Worm (Caenorhabditis elegans) whole organism, L3 larva: ENCODE data around the gene gpr-1.

Experiments used
- R02D3.7 ChIP-seq: fragments of 150-350 bp; optimal IDR thresholded peaks from 2 replicates; lab custom pipeline; 2014; ENCODE audit warnings: missing biosample characterization, missing genetic modification characterization
- ZK546.5 ChIP-seq: sonication (generic microtip); optimal IDR thresholded peaks from 2 replicates; lab custom pipeline; 2017; ENCODE audit warnings: missing biosample characterization, missing genetic modification characterization
- aly-2 ChIP-seq: fragments of 150-350 bp; optimal IDR thresholded peaks from 2 replicates; lab custom pipeline; 2014; ENCODE audit warnings: missing biosample characterization, missing genetic modification characterization
- ama-1 ChIP-seq: fragments of 150-350 bp; optimal IDR thresholded peaks from 2 replicates; lab custom pipeline; 2018
- ceh-16 ChIP-seq: sonication (generic microtip); optimal IDR thresholded peaks from 2 replicates; lab custom pipeline; 2017; ENCODE audit warnings: missing biosample characterization, missing genetic modification characterization
- ceh-28 ChIP-seq: fragments of 150-350 bp; optimal IDR thresholded peaks from 2 replicates; lab custom pipeline; 2014; ENCODE audit warnings: missing biosample characterization, missing genetic modification reagents, missing genetic modification characterization
- ceh-9 ChIP-seq: sonication (generic microtip); optimal IDR thresholded peaks from 2 replicates; lab custom pipeline; 2018; ENCODE audit warnings: missing biosample characterization, missing genetic modification characterization
- daf-12 ChIP-seq: fragments of 150-350 bp; optimal IDR thresholded peaks from 2 replicates; lab custom pipeline; 2014; ENCODE audit warnings: missing biosample characterization, missing genetic modification reagents, missing genetic modification characterization
- egl-27 ChIP-seq: sonication (generic microtip); optimal IDR thresholded peaks from 4 replicates; lab custom pipeline; 2017; ENCODE audit warnings: missing biosample characterization, missing genetic modification reagents, missing genetic modification characterization
- egl-5 ChIP-seq: fragments of 150-350 bp; optimal IDR thresholded peaks from 2 replicates; lab custom pipeline; 2017; ENCODE audit warnings: missing biosample characterization, missing genetic modification reagents, missing genetic modification characterization, inconsistent platforms
- elt-1 ChIP-seq: fragments of 150-350 bp; optimal IDR thresholded peaks from 2 replicates; lab custom pipeline; 2014; ENCODE audit warnings: missing biosample characterization, missing genetic modification characterization
- elt-2 ChIP-seq: sonication (generic microtip); optimal IDR thresholded peaks from 2 replicates; lab custom pipeline; 2016; ENCODE audit warnings: missing genetic modification reagents, mild to moderate bottlenecking, missing genetic modification characterization, missing compliant biosample characterization
- eor-1 ChIP-seq, 2 experiments: fragments of 150-350 bp; optimal IDR thresholded peaks; 2 replicates each; lab custom pipeline; 2014 to 2018; ENCODE audit warnings: missing biosample characterization in 2 of 2, missing genetic modification characterization in 2 of 2
- fkh-2 ChIP-seq: fragments of 150-350 bp; optimal IDR thresholded peaks from 2 replicates; lab custom pipeline; 2014; ENCODE audit warnings: missing biosample characterization, missing genetic modification reagents, missing genetic modification characterization
- fos-1 ChIP-seq: fragments of 150-350 bp; optimal IDR thresholded peaks from 2 replicates; lab custom pipeline; 2014; ENCODE audit warnings: missing biosample characterization, missing genetic modification characterization
- hmg-11 ChIP-seq: sonication (generic microtip); optimal IDR thresholded peaks from 2 replicates; lab custom pipeline; 2016; ENCODE audit warnings: missing genetic modification characterization, missing compliant biosample characterization
- jun-1 ChIP-seq: fragments of 150-350 bp; optimal IDR thresholded peaks from 2 replicates; lab custom pipeline; 2014; ENCODE audit warnings: missing biosample characterization, missing genetic modification reagents, missing genetic modification characterization
- lin-15B ChIP-seq: fragments of 150-350 bp; optimal IDR thresholded peaks from 2 replicates; lab custom pipeline; 2014; ENCODE audit warnings: missing biosample characterization, missing genetic modification characterization
- mml-1 ChIP-seq: fragments of 150-350 bp; sonication (generic microtip); optimal IDR thresholded peaks from 3 replicates; lab custom pipeline; 2014; ENCODE audit warnings: missing biosample characterization, missing genetic modification characterization
- nfya-1 ChIP-seq: sonication (generic microtip); optimal IDR thresholded peaks from 2 replicates; lab custom pipeline; 2017; ENCODE audit warnings: missing genetic modification characterization, mild to moderate bottlenecking, missing compliant biosample characterization, antibody characterized with exemption, moderate library complexity; ENCODE audit not compliant: insufficient read depth
- nhr-11 ChIP-seq: fragments of 150-350 bp; optimal IDR thresholded peaks from 2 replicates; lab custom pipeline; 2014; ENCODE audit warnings: missing biosample characterization, missing genetic modification characterization
- nhr-12 ChIP-seq: fragments of 150-350 bp; optimal IDR thresholded peaks from 2 replicates; lab custom pipeline; 2014; ENCODE audit warnings: missing biosample characterization, missing genetic modification characterization
- nhr-23 ChIP-seq: fragments of 150-350 bp; optimal IDR thresholded peaks from 2 replicates; lab custom pipeline; 2014; ENCODE audit warnings: missing biosample characterization, missing genetic modification reagents, missing genetic modification characterization
- nhr-237 ChIP-seq: fragments of 150-350 bp; optimal IDR thresholded peaks from 2 replicates; lab custom pipeline; 2014; ENCODE audit warnings: missing biosample characterization, missing genetic modification characterization
- nhr-25 ChIP-seq: sonication (generic microtip); optimal IDR thresholded peaks from 2 replicates; lab custom pipeline; 2017; ENCODE audit warnings: missing biosample characterization, missing genetic modification characterization
- nhr-28 ChIP-seq: fragments of 150-350 bp; optimal IDR thresholded peaks from 2 replicates; lab custom pipeline; 2014; ENCODE audit warnings: missing biosample characterization, missing genetic modification characterization
- nhr-43 ChIP-seq: sonication (generic microtip); optimal IDR thresholded peaks from 2 replicates; lab custom pipeline; 2016; ENCODE audit warnings: mild to moderate bottlenecking, missing genetic modification characterization, missing compliant biosample characterization; ENCODE audit not compliant: poor library complexity, severe bottlenecking
- nhr-67 ChIP-seq: fragments of 150-350 bp; optimal IDR thresholded peaks from 2 replicates; lab custom pipeline; 2014; ENCODE audit warnings: missing biosample characterization, missing genetic modification characterization
- nhr-76 ChIP-seq: fragments of 150-350 bp; sonication (generic microtip); optimal IDR thresholded peaks from 5 replicates; lab custom pipeline; 2014; ENCODE audit warnings: missing biosample characterization, missing genetic modification characterization
- nhr-77 ChIP-seq: fragments of 150-350 bp; optimal IDR thresholded peaks from 2 replicates; lab custom pipeline; 2014; ENCODE audit warnings: missing biosample characterization, missing genetic modification characterization
- sea-2 ChIP-seq: fragments of 150-350 bp; sonication (generic microtip); optimal IDR thresholded peaks from 4 replicates; lab custom pipeline; 2014; ENCODE audit warnings: missing biosample characterization, missing genetic modification reagents, missing genetic modification characterization
- skn-1 ChIP-seq: fragments of 150-350 bp; optimal IDR thresholded peaks from 2 replicates; lab custom pipeline; 2014; ENCODE audit warnings: missing biosample characterization, missing genetic modification characterization
- snpc-4 ChIP-seq: fragments of 150-350 bp; optimal IDR thresholded peaks from 2 replicates; lab custom pipeline; 2014; ENCODE audit warnings: missing biosample characterization, missing genetic modification characterization
- tbx-2 ChIP-seq: sonication (generic microtip); optimal IDR thresholded peaks from 2 replicates; lab custom pipeline; 2016; ENCODE audit warnings: mild to moderate bottlenecking, missing genetic modification characterization, missing compliant biosample characterization
- unc-62 ChIP-seq: fragments of 150-350 bp; sonication (generic microtip); optimal IDR thresholded peaks from 4 replicates; lab custom pipeline; 2014; ENCODE audit warnings: missing biosample characterization, missing genetic modification reagents, missing genetic modification characterization
- zag-1 ChIP-seq: fragments of 150-350 bp; optimal IDR thresholded peaks from 2 replicates; lab custom pipeline; 2014; ENCODE audit warnings: missing biosample characterization, missing genetic modification characterization
- ztf-11 ChIP-seq: fragments of 150-350 bp; optimal IDR thresholded peaks from 2 replicates; lab custom pipeline; 2014; ENCODE audit warnings: missing biosample characterization, missing genetic modification characterization
- ztf-4 ChIP-seq: fragments of 150-350 bp; optimal IDR thresholded peaks from 2 replicates; lab custom pipeline; 2014; ENCODE audit warnings: missing biosample characterization, missing genetic modification characterization

The gpr-1 gene

DNA sequence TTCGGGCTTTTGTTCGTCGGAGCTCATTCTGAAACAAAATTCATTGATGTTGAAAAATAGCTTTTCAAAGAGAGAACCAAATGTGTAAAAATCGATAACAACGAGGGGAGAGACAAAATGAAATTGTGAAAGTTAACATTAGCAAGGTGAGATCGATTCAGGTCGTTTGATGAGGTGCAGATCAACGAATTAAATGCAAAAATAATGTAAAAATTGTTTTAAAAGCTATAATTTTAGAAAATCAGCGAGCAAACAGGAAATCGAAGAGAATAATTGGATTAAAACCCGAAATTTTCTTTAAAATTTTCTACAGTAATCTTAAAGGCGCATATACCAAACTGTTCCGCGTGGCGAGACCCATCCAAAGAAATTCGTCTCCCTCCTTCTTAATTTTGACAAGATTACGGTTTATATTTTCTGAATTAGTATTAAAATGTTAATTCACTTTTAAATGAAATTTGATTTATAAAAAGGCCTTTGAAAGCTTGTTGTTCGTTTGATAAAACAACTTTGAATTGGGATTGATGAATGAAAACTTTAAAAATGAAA, 10.2 kb upstream of the gpr-1 start, which contains the start of gene C13G5.2:
Gene C13G5.2, minus strand, starts transcription at position 51 of the 549 bp plus-strand sequence.
- TF ChIP-seq ztf-4 (no peak), nhr-11 (tag; lab: Kevin White, UChicago) (no peak), egl-5 (tag; lab: Kevin White, UChicago) (no peak), lin-15B (tag; lab: Kevin White, UChicago) (no peak), ZK546.5 (no peak), sea-2 (GFP tag; lab: Kevin White, UChicago) (no peak), aly-2 (tag; lab: Kevin White, UChicago) (no peak), ceh-9 (tag; lab: Kevin White, UChicago) (no peak), egl-27 (no peak), mml-1 (tag; lab: Kevin White, UChicago) (no peak), R02D3.7 (no peak), eor-1 (tag; optimal IDR thresholded peaks at IDR 0.05; lab: Kevin White, UChicago) (no peak), nhr-77 (tag; lab: Kevin White, UChicago) (no peak), ama-1 (no peak), jun-1 (no peak), hmg-11 (tag; lab: Kevin White, UChicago) (no peak), zag-1 (tag; lab: Kevin White, UChicago) (no peak), nhr-237 (tag; lab: Kevin White, UChicago) (no peak), daf-12 (no peak), elt-2 (tag; lab: Kevin White, UChicago) (no peak)

- TF ChIP-seq nhr-77 (tag; lab: Kevin White, UChicago) (no peak), fkh-2 (tag; lab: Kevin White, UChicago) (no peak), mml-1 (tag; lab: Kevin White, UChicago) (no peak), nhr-76 (tag; lab: Kevin White, UChicago) (no peak), eor-1 (tag; optimal IDR thresholded peaks at IDR 0.05; lab: Kevin White, UChicago) (no peak), nhr-12 (no peak), fos-1 (tag; lab: Kevin White, UChicago) (no peak), nhr-23 (tag; lab: Kevin White, UChicago) (no peak), jun-1 (no peak), ceh-9 (tag; lab: Kevin White, UChicago) (no peak), nhr-25 (no peak), nhr-67 (tag; lab: Kevin White, UChicago) (no peak), elt-2 (tag; lab: Kevin White, UChicago) (no peak), snpc-4 (tag; lab: Kevin White, UChicago) (no peak), ceh-28 (tag; lab: Kevin White, UChicago) (no peak), elt-1 (no peak), hmg-11 (tag; lab: Kevin White, UChicago) (no peak), aly-2 (tag; lab: Kevin White, UChicago) (no peak), ceh-16 (tag; lab: Kevin White, UChicago) (no peak)
Measured at ce11 chrIII:8620259-8620658, 8.5 kb upstream of the gpr-1 start.

DNA sequence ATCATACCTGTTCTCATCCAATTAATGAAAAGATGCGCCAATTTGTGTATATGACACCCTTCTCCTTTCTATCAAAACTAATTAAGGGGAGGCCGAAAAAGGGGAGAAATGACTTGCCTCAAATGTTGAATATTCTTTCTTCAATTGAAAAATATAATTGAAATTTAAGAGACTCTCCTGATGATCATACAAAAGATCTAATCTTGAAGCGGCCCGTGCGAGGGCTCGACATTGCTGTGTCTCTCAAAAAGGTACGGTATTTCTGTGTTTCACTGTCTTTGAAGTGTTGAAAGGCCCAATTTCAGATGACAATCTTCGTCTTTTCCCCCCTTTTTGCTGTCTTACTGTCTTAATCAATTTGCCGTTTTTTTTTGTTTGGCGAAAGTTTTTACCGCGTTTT, 7.7 kb upstream of the gpr-1 start:
- TF ChIP-seq ZK546.5, result no peak
- peak; percentile 30 for TF ChIP-seq nhr-23 (tag; lab: Kevin White, UChicago)
- TF ChIP-seq nhr-25, result peak; percentile 42
- peak; percentile 87 for TF ChIP-seq nfya-1 (tag; lab: Kevin White, UChicago)
- peak; percentile 94 for TF ChIP-seq elt-1
- no peak for TF ChIP-seq unc-62 (GFP tag; lab: Kevin White, UChicago)

DNA sequence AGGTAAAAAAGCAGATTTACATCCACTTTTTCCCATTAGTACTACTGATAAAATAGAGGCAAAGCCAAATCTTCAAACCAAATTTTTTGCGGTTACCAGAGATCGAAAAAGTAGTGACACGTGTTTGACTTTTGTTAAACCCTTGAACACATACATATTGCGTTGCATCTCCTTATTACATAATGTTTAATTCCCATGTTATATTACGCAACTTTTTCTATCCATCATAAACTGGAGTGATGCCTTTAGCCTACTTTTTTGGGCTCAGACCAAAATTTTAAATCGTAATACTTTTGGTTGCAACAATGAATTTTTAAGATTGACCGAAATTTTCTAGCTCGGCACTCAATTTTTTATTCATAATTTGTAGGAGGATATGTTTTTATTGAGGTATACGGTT, 6.8 kb upstream of the gpr-1 start:
- TF ChIP-seq daf-12 (no peak), tbx-2 (tag; lab: Kevin White, UChicago) (no peak), skn-1 (tag; lab: Kevin White, UChicago) (no peak), nhr-43 (tag; lab: Kevin White, UChicago) (no peak), ztf-11 (tag; lab: Kevin White, UChicago) (no peak), snpc-4 (tag; lab: Kevin White, UChicago) (no peak), R02D3.7 (no peak), unc-62 (GFP tag; lab: Kevin White, UChicago) (no peak), nhr-28 (tag; lab: Kevin White, UChicago) (no peak), hmg-11 (tag; lab: Kevin White, UChicago) (no peak)
